Fruit fly (Drosophila melanogaster) whole organism, prepupa: ENCODE results near the gene CG15728.

Experiments
- Blimp-1 ChIP-seq: fragments of 200-800 bp; sonication (Bioruptor generic); optimal IDR thresholded peaks from 3 replicates; lab custom pipeline; 2017; ENCODE audit warnings: missing biosample characterization, missing genetic modification characterization, mild to moderate bottlenecking, moderate library complexity, missing genetic modification reagents
- CG10669 ChIP-seq: fragments of 200-800 bp; sonication (Bioruptor generic); optimal IDR thresholded peaks from 3 replicates; lab custom pipeline; 2018; ENCODE audit warnings: missing biosample characterization, mild to moderate bottlenecking, missing genetic modification characterization, moderate library complexity
- CG11294 ChIP-seq: fragments of 200-800 bp; sonication (Bioruptor generic); IDR thresholded peaks from 2 replicates; pipeline ENCODE4 v1.3.6; 2022; ENCODE audit warnings: missing biosample characterization, missing genetic modification characterization
- CG15336 ChIP-seq: fragments of 200-800 bp; sonication (Bioruptor generic); IDR thresholded peaks from 2 replicates; pipeline ENCODE4 v1.3.6; 2022; ENCODE audit warnings: missing biosample characterization, missing genetic modification characterization
- CG1621 ChIP-seq: fragments of 200-800 bp; sonication (Bioruptor generic); optimal IDR thresholded peaks from 3 replicates; lab custom pipeline; 2018; ENCODE audit warnings: missing biosample characterization, mild to moderate bottlenecking, missing genetic modification characterization
- CG3032 ChIP-seq: fragments of 200-800 bp; optimal IDR thresholded peaks from 2 replicates; lab custom pipeline; 2019; ENCODE audit warnings: missing biosample characterization, mild to moderate bottlenecking, missing genetic modification characterization, moderate library complexity
- CG32006 ChIP-seq: fragments of 200-800 bp; sonication (Bioruptor generic); optimal IDR thresholded peaks from 3 replicates; lab custom pipeline; 2017; ENCODE audit warnings: missing biosample characterization, mild to moderate bottlenecking, missing genetic modification characterization
- CG34406 ChIP-seq: fragments of 200-800 bp; sonication (Bioruptor generic); optimal IDR thresholded peaks from 3 replicates; lab custom pipeline; 2016; ENCODE audit warnings: missing biosample characterization, missing genetic modification characterization
- CG3919 ChIP-seq: fragments of 200-800 bp; sonication (Bioruptor generic); optimal IDR thresholded peaks from 3 replicates; lab custom pipeline; 2016; ENCODE audit warnings: missing biosample characterization, missing genetic modification characterization
- CG4318 ChIP-seq: fragments of 200-800 bp; sonication (Bioruptor generic); optimal IDR thresholded peaks from 3 replicates; lab custom pipeline; 2017; ENCODE audit warnings: missing biosample characterization, mild to moderate bottlenecking, missing genetic modification characterization
- CG6276 ChIP-seq: fragments of 200-800 bp; sonication (Bioruptor generic); optimal IDR thresholded peaks from 2 replicates; lab custom pipeline; 2017; ENCODE audit warnings: missing biosample characterization, mild to moderate bottlenecking, missing genetic modification characterization
- CG6792 ChIP-seq: fragments of 200-800 bp; sonication (Bioruptor generic); optimal IDR thresholded peaks from 3 replicates; lab custom pipeline; 2016; ENCODE audit warnings: missing biosample characterization, missing genetic modification characterization
- CG6808 ChIP-seq: fragments of 200-800 bp; sonication (Bioruptor generic); optimal IDR thresholded peaks from 3 replicates; lab custom pipeline; 2017; ENCODE audit warnings: missing biosample characterization, missing genetic modification characterization, mild to moderate bottlenecking, moderate library complexity, missing genetic modification reagents
- CG6854 ChIP-seq: fragments of 200-800 bp; sonication (Bioruptor generic); optimal IDR thresholded peaks from 2 replicates; lab custom pipeline; 2017; ENCODE audit warnings: missing biosample characterization, mild to moderate bottlenecking, missing genetic modification characterization
- CG7368 ChIP-seq: fragments of 200-800 bp; sonication (Bioruptor generic); optimal IDR thresholded peaks from 3 replicates; lab custom pipeline; 2016; ENCODE audit warnings: missing biosample characterization, missing genetic modification characterization
- CG8119 ChIP-seq: fragments of 200-800 bp; sonication (Bioruptor generic); IDR thresholded peaks from 3 replicates; pipeline ENCODE4 v1.3.6; 2022; ENCODE audit warnings: missing biosample characterization, missing genetic modification characterization
- CG8319 ChIP-seq: fragments of 200-800 bp; sonication (Bioruptor generic); optimal IDR thresholded peaks from 3 replicates; lab custom pipeline; 2016; ENCODE audit warnings: missing biosample characterization, missing genetic modification characterization
- CG8632 ChIP-seq: fragments of 200-800 bp; sonication (Bioruptor generic); optimal IDR thresholded peaks from 3 replicates; lab custom pipeline; 2016; ENCODE audit warnings: missing biosample characterization, missing genetic modification characterization
- CG9139 ChIP-seq: fragments of 200-800 bp; sonication (Bioruptor generic); optimal IDR thresholded peaks from 3 replicates; lab custom pipeline; 2017; ENCODE audit warnings: missing biosample characterization, mild to moderate bottlenecking, missing genetic modification characterization
- Eip75B ChIP-seq: fragments of 200-800 bp; sonication (Bioruptor generic); optimal IDR thresholded peaks from 3 replicates; lab custom pipeline; 2016; ENCODE audit warnings: missing biosample characterization, missing genetic modification characterization
- Eip78C ChIP-seq: fragments of 200-800 bp; sonication (Bioruptor generic); peaks from one replicate; lab custom pipeline; 2016; ENCODE audit warnings: missing biosample characterization, missing genetic modification characterization
- Ets21C ChIP-seq: fragments of 200-800 bp; sonication (Bioruptor generic); optimal IDR thresholded peaks from 3 replicates; lab custom pipeline; 2016; ENCODE audit warnings: missing biosample characterization, missing genetic modification characterization
- Ets96B ChIP-seq: fragments of 200-800 bp; optimal IDR thresholded peaks from 2 replicates; lab custom pipeline; 2019; ENCODE audit warnings: missing biosample characterization, mild to moderate bottlenecking, missing genetic modification characterization, moderate library complexity
- Gug ChIP-seq: fragments of 200-800 bp; sonication (Bioruptor generic); IDR thresholded peaks from 2 replicates; pipeline ENCODE4 v1.3.6; 2022; ENCODE audit warnings: missing biosample characterization, missing genetic modification characterization
- Hr39 ChIP-seq: fragments of 200-800 bp; sonication (Bioruptor generic); optimal IDR thresholded peaks from 2 replicates; lab custom pipeline; 2016; ENCODE audit warnings: missing biosample characterization, missing genetic modification characterization
- Lpt ChIP-seq: fragments of 200-800 bp; sonication (Bioruptor generic); optimal IDR thresholded peaks from 3 replicates; lab custom pipeline; 2016; ENCODE audit warnings: missing biosample characterization, missing genetic modification characterization
- Met ChIP-seq: fragments of 200-800 bp; sonication (Bioruptor generic); optimal IDR thresholded peaks from 3 replicates; lab custom pipeline; 2016; ENCODE audit warnings: missing biosample characterization, missing genetic modification characterization
- OdsH ChIP-seq: fragments of 200-800 bp; sonication (Bioruptor generic); optimal IDR thresholded peaks from 3 replicates; lab custom pipeline; 2016; ENCODE audit warnings: missing biosample characterization, missing genetic modification characterization
- Smox ChIP-seq: fragments of 200-800 bp; sonication (Bioruptor generic); optimal IDR thresholded peaks from 3 replicates; lab custom pipeline; 2016; ENCODE audit warnings: missing biosample characterization, missing genetic modification characterization
- Sox14 ChIP-seq: fragments of 200-800 bp; sonication (Bioruptor generic); optimal IDR thresholded peaks from 3 replicates; lab custom pipeline; 2016; ENCODE audit warnings: missing biosample characterization, missing genetic modification characterization
- Sox15 ChIP-seq: fragments of 200-800 bp; sonication (Bioruptor generic); optimal IDR thresholded peaks from 3 replicates; lab custom pipeline; 2016; ENCODE audit warnings: missing biosample characterization, missing genetic modification characterization
- achi ChIP-seq: fragments of 200-800 bp; sonication (Bioruptor generic); optimal IDR thresholded peaks from 3 replicates; lab custom pipeline; 2016; ENCODE audit warnings: missing biosample characterization, missing genetic modification characterization
- acj6 ChIP-seq: fragments of 200-800 bp; sonication (Bioruptor generic); optimal IDR thresholded peaks from 3 replicates; lab custom pipeline; 2016; ENCODE audit warnings: missing biosample characterization, missing genetic modification characterization
- cyc ChIP-seq: fragments of 200-800 bp; sonication (Bioruptor generic); optimal IDR thresholded peaks from 3 replicates; lab custom pipeline; 2016; ENCODE audit warnings: missing biosample characterization, missing genetic modification characterization
- dac ChIP-seq: fragments of 200-800 bp; sonication (Bioruptor generic); optimal IDR thresholded peaks from 2 replicates; lab custom pipeline; 2017; ENCODE audit warnings: missing biosample characterization, mild to moderate bottlenecking, missing genetic modification characterization
- dsx ChIP-seq: fragments of 200-800 bp; optimal IDR thresholded peaks from 3 replicates; lab custom pipeline; 2019; ENCODE audit warnings: missing biosample characterization, mild to moderate bottlenecking, missing genetic modification characterization, moderate library complexity; ENCODE audit not compliant: poor library complexity, severe bottlenecking
- eg ChIP-seq: fragments of 200-800 bp; sonication (Bioruptor generic); IDR thresholded peaks from 3 replicates; pipeline ENCODE4 v1.3.6; 2022; ENCODE audit warnings: missing biosample characterization, missing genetic modification characterization
- esn ChIP-seq: fragments of 200-800 bp; sonication (Bioruptor generic); optimal IDR thresholded peaks from 2 replicates; lab custom pipeline; 2016; ENCODE audit warnings: missing biosample characterization, mild to moderate bottlenecking, missing genetic modification characterization, moderate library complexity
- fd85E ChIP-seq: fragments of 200-800 bp; sonication (Bioruptor generic); optimal IDR thresholded peaks from 3 replicates; lab custom pipeline; 2016; ENCODE audit warnings: missing biosample characterization, missing genetic modification characterization
- fkh ChIP-seq: fragments of 200-800 bp; sonication (Bioruptor generic); optimal IDR thresholded peaks from 3 replicates; lab custom pipeline; 2017; ENCODE audit warnings: missing biosample characterization, mild to moderate bottlenecking, missing genetic modification characterization, moderate library complexity
- lz ChIP-seq: fragments of 200-800 bp; sonication (Bioruptor generic); optimal IDR thresholded peaks from 3 replicates; lab custom pipeline; 2016; ENCODE audit warnings: missing biosample characterization, missing genetic modification characterization
- salr ChIP-seq, 2 experiments: fragments of 200-800 bp; sonication (Bioruptor generic); optimal IDR thresholded peaks; 3 replicates each; lab custom pipeline; 2016 to 2018; ENCODE audit warnings: missing biosample characterization in 2 of 2, missing genetic modification characterization in 2 of 2, mild to moderate bottlenecking in 1 of 2
- spab ChIP-seq: fragments of 200-800 bp; sonication (Bioruptor generic); optimal IDR thresholded peaks from 2 replicates; lab custom pipeline; 2017; ENCODE audit warnings: missing biosample characterization, mild to moderate bottlenecking, missing genetic modification characterization, missing genetic modification reagents
- ss ChIP-seq, 2 experiments: fragments of 200-800 bp; sonication (Bioruptor generic); optimal IDR thresholded peaks; 2 replicates in 1 of 2; 3 replicates in 1 of 2; lab custom pipeline; 2017 to 2018; ENCODE audit warnings: mild to moderate bottlenecking in 2 of 2, missing biosample characterization in 2 of 2, missing genetic modification characterization in 2 of 2, moderate library complexity in 1 of 2
- svp ChIP-seq: fragments of 200-800 bp; sonication (Bioruptor generic); peaks from one replicate; lab custom pipeline; 2016; ENCODE audit warnings: missing biosample characterization, missing genetic modification characterization
- vri ChIP-seq: fragments of 200-800 bp; sonication (Bioruptor generic); optimal IDR thresholded peaks from 3 replicates; lab custom pipeline; 2016; ENCODE audit warnings: missing biosample characterization, mild to moderate bottlenecking, missing genetic modification characterization

Gene CG15728

dm6 chrX:12578701-12579372 lies 45.3 kb upstream of the CG15728 start (continued):
- TF ChIP-seq fkh (GFP tag; lab: Kevin White, UChicago) (no peak), Smox (GFP tag; lab: Kevin White, UChicago) (peak; percentile 51), CG34406 (GFP tag; lab: Kevin White, UChicago) (peak; percentile 54), CG15336 (peak; percentile 69), cyc (GFP tag; lab: Kevin White, UChicago) (peak; percentile 9), CG4318 (GFP tag; lab: Kevin White, UChicago) (peak; percentile 47), dsx (GFP tag; lab: Kevin White, UChicago) (no peak), CG8119 (GFP tag; lab: Robert Waterston, UW) (peak; percentile 68), esn (GFP tag; lab: Kevin White, UChicago) (peak; percentile 67)

dm6 chrX:12579506-12579999 lies 44.5 kb upstream of the CG15728 start:
- TF ChIP-seq Ets21C (GFP tag; lab: Kevin White, UChicago), result peak; percentile 98
- peak; percentile 99 for TF ChIP-seq lz (GFP tag; lab: Kevin White, UChicago)
- TF ChIP-seq CG9139 (GFP tag; lab: Kevin White, UChicago), result peak; percentile 92
- peak; percentile 98 for TF ChIP-seq CG8319 (GFP tag; lab: Kevin White, UChicago)
- TF ChIP-seq CG3032 (tag; lab: Kevin White, UChicago), result peak; percentile 98
- peak; percentile 92 for TF ChIP-seq vri (GFP tag; lab: Kevin White, UChicago)
- peak; percentile 98 for TF ChIP-seq dac (GFP tag; lab: Kevin White, UChicago)
- peak; percentile 98 for TF ChIP-seq Sox15 (GFP tag; lab: Kevin White, UChicago)
- peak; percentile 99 for TF ChIP-seq svp (GFP tag; lab: Kevin White, UChicago)
- peak; percentile 96 for TF ChIP-seq CG7368 (GFP tag; lab: Kevin White, UChicago)
- peak; percentile 98 for TF ChIP-seq CG8632
- TF ChIP-seq dsx (GFP tag; lab: Kevin White, UChicago), result peak; percentile 92
- TF ChIP-seq Met (GFP tag; lab: Kevin White, UChicago), result peak; percentile 99
- peak; percentile 98 for TF ChIP-seq cyc (GFP tag; lab: Kevin White, UChicago)
- TF ChIP-seq spab (GFP tag; lab: Kevin White, UChicago), result peak; percentile 95
- TF ChIP-seq CG32006, result peak; percentile 99
- peak; percentile 73 to 96 for TF ChIP-seq ss (GFP tag; optimal IDR thresholded peaks at IDR 0.05; lab: Kevin White, UChicago)
- TF ChIP-seq CG10669, result peak; percentile 98
- TF ChIP-seq Blimp-1 (GFP tag; lab: Kevin White, UChicago), result peak; percentile 93
- TF ChIP-seq eg, result peak; percentile 97
- TF ChIP-seq Hr39 (GFP tag; lab: Kevin White, UChicago), result peak; percentile 99
- TF ChIP-seq OdsH (GFP tag; lab: Kevin White, UChicago), result peak; percentile 98
- peak; percentile 98 for TF ChIP-seq CG8119 (GFP tag; lab: Robert Waterston, UW)
- TF ChIP-seq fkh (GFP tag; lab: Kevin White, UChicago), result peak; percentile 92
- peak; percentile 92 to 98 for TF ChIP-seq salr (GFP tag; optimal IDR thresholded peaks at IDR 0.05; lab: Kevin White, UChicago)
- TF ChIP-seq Gug (GFP tag; lab: Robert Waterston, UW), result peak; percentile 96
- peak; percentile 97 for TF ChIP-seq CG3919 (GFP tag; lab: Kevin White, UChicago)
- TF ChIP-seq CG11294 (GFP tag; lab: Robert Waterston, UW), result peak; percentile 95
- peak; percentile 97 for TF ChIP-seq Ets96B (tag; lab: Kevin White, UChicago)
- TF ChIP-seq Eip75B (GFP tag; lab: Kevin White, UChicago), result peak; percentile 98
- peak; percentile 90 for TF ChIP-seq fd85E (GFP tag; lab: Kevin White, UChicago)
- peak; percentile 95 for TF ChIP-seq CG1621
- TF ChIP-seq CG15336, result peak; percentile 98
- peak; percentile 98 for TF ChIP-seq acj6
- TF ChIP-seq Lpt (GFP tag; lab: Kevin White, UChicago), result peak; percentile 98
- TF ChIP-seq CG6276, result peak; percentile 98
- TF ChIP-seq esn (GFP tag; lab: Kevin White, UChicago), result peak; percentile 99
- peak; percentile 100 for TF ChIP-seq Eip78C (GFP tag; lab: Kevin White, UChicago)
- peak; percentile 96 for TF ChIP-seq CG6854 (GFP tag; lab: Kevin White, UChicago)
- peak; percentile 98 for TF ChIP-seq CG6792
- TF ChIP-seq Smox (GFP tag; lab: Kevin White, UChicago), result peak; percentile 99
- TF ChIP-seq CG4318 (GFP tag; lab: Kevin White, UChicago), result peak; percentile 99
- peak; percentile 97 for TF ChIP-seq CG6808
- peak; percentile 99 for TF ChIP-seq Sox14 (GFP tag; lab: Kevin White, UChicago)
- peak; percentile 97 for TF ChIP-seq achi (GFP tag; lab: Kevin White, UChicago)
